Fruit fly (Drosophila melanogaster): ENCODE measurements around the gene CG13984.

- TF ChIP-seq psq (GFP tag; optimal IDR thresholded peaks at IDR 0.05) (no peak), Dfd (GFP tag; optimal IDR thresholded peaks at IDR 0.05) (no peak)
These were observed 45.6 kb downstream of the CG13984 start, which contains the start of gene ppk7 for dm6 chr2L:6354231-6354630.
